Fruit fly (Drosophila melanogaster) whole organism, embryonic: ENCODE results near the gene Mccc1.

Source experiments
- Adf1 ChIP-seq: fragments of 200-800 bp; sonication (Bioruptor generic); IDR thresholded peaks from 2 replicates; pipeline ENCODE4 v1.3.6; 2022; ENCODE audit warnings: missing biosample characterization, missing genetic modification characterization
- Bteb2 ChIP-seq: fragments of 200-800 bp; sonication (Bioruptor generic); optimal IDR thresholded peaks from 2 replicates; lab custom pipeline; 2016; ENCODE audit warnings: missing biosample characterization, missing genetic modification characterization
- CG13287 ChIP-seq: fragments of 200-800 bp; sonication (Bioruptor generic); IDR thresholded peaks from 2 replicates; pipeline ENCODE4 v1.3.6; 2022; ENCODE audit warnings: missing biosample characterization, missing genetic modification characterization; ENCODE audit not compliant: partially characterized antibody
- CG13296 ChIP-seq: fragments of 200-800 bp; sonication (Bioruptor generic); optimal IDR thresholded peaks from 3 replicates; lab custom pipeline; 2018; ENCODE audit warnings: missing biosample characterization, mild to moderate bottlenecking, missing genetic modification characterization
- CG13775 ChIP-seq: fragments of 200-800 bp; sonication (Bioruptor generic); optimal IDR thresholded peaks from 3 replicates; lab custom pipeline; 2017; ENCODE audit warnings: missing biosample characterization, mild to moderate bottlenecking, missing genetic modification characterization
- CG16813 ChIP-seq: fragments of 200-800 bp; sonication (Bioruptor generic); IDR thresholded peaks from 3 replicates; pipeline ENCODE4 v1.3.6; 2022; ENCODE audit warnings: missing biosample characterization, missing genetic modification characterization; ENCODE audit not compliant: partially characterized antibody
- CG18262 ChIP-seq: fragments of 200-800 bp; optimal IDR thresholded peaks from 3 replicates; lab custom pipeline; 2019; ENCODE audit warnings: missing biosample characterization, mild to moderate bottlenecking, missing genetic modification characterization, moderate library complexity
- CG31224 ChIP-seq: fragments of 200-800 bp; sonication (Bioruptor generic); IDR thresholded peaks from 2 replicates; pipeline ENCODE4 v1.3.6; 2022; ENCODE audit warnings: missing biosample characterization, missing genetic modification characterization
- CG3163 ChIP-seq: fragments of 200-800 bp; sonication (Bioruptor generic); optimal IDR thresholded peaks from 3 replicates; lab custom pipeline; 2016; ENCODE audit warnings: missing biosample characterization, missing genetic modification characterization
- CG32767 ChIP-seq: fragments of 200-800 bp; sonication (Bioruptor generic); IDR thresholded peaks from 2 replicates; pipeline ENCODE4 v1.3.6; 2022; ENCODE audit warnings: missing biosample characterization, missing genetic modification characterization
- CG4328 ChIP-seq: fragments of 200-800 bp; sonication (Bioruptor generic); optimal IDR thresholded peaks from 3 replicates; lab custom pipeline; 2017; ENCODE audit warnings: missing biosample characterization, missing genetic modification reagents, missing genetic modification characterization
- CG7357 ChIP-seq: fragments of 200-800 bp; sonication (Bioruptor generic); IDR thresholded peaks from 3 replicates; pipeline ENCODE4 v1.3.6; 2022; ENCODE audit warnings: missing biosample characterization, missing genetic modification characterization
- CG7963 ChIP-seq: fragments of 200-800 bp; sonication (Bioruptor generic); IDR thresholded peaks from 3 replicates; pipeline ENCODE4 v1.3.6; 2022; ENCODE audit warnings: missing biosample characterization, missing genetic modification characterization; ENCODE audit not compliant: partially characterized antibody
- CG8290 ChIP-seq, 3 experiments: fragments of 200-800 bp; sonication (Bioruptor generic); optimal IDR thresholded peaks; 2 replicates each; lab custom pipeline; 2016 to 2019; ENCODE audit warnings: missing biosample characterization in 3 of 3, missing genetic modification characterization in 3 of 3, mild to moderate bottlenecking in 2 of 3, moderate library complexity in 1 of 3
- Dad ChIP-seq: fragments of 200-800 bp; sonication (Bioruptor generic); optimal IDR thresholded peaks from 3 replicates; lab custom pipeline; 2016; ENCODE audit warnings: missing biosample characterization, missing genetic modification characterization
- E2f1 ChIP-seq: fragments of 200-800 bp; sonication (Bioruptor generic); IDR thresholded peaks from 2 replicates; pipeline ENCODE4 v1.3.6; 2022; ENCODE audit warnings: missing biosample characterization, missing genetic modification characterization
- Eip74EF ChIP-seq, 2 experiments: fragments of 200-800 bp in 1 of 2; fragments of >200 bp in 1 of 2; sonication (Bioruptor generic) in 1 of 2; optimal IDR thresholded peaks; 2 replicates each; lab custom pipeline; 2017 to 2019; ENCODE audit warnings: missing biosample characterization in 2 of 2, missing genetic modification characterization in 2 of 2, mild to moderate bottlenecking in 1 of 2, moderate library complexity in 1 of 2
- Gug ChIP-seq: fragments of 200-800 bp; sonication (Bioruptor generic); IDR thresholded peaks from 4 replicates; pipeline ENCODE4 v1.3.6; 2022; ENCODE audit warnings: missing biosample characterization, missing genetic modification characterization
- HmgZ ChIP-seq: fragments of 200-800 bp; sonication (Bioruptor generic); optimal IDR thresholded peaks from 2 replicates; lab custom pipeline; 2018; ENCODE audit warnings: missing biosample characterization, mild to moderate bottlenecking, missing genetic modification characterization
- Hr51 ChIP-seq, 2 experiments: fragments of 200-800 bp; sonication (Bioruptor generic); optimal IDR thresholded peaks; 2 replicates in 1 of 2; 3 replicates in 1 of 2; lab custom pipeline; 2016 to 2018; ENCODE audit warnings: missing biosample characterization in 2 of 2, missing genetic modification characterization in 2 of 2, mild to moderate bottlenecking in 1 of 2, moderate library complexity in 1 of 2
- Myb ChIP-seq: fragments of 200-800 bp; sonication (Bioruptor generic); optimal IDR thresholded peaks from 2 replicates; lab custom pipeline; 2016; ENCODE audit warnings: missing biosample characterization, missing genetic modification characterization
- Optix ChIP-seq: fragments of 200-800 bp; sonication (Bioruptor generic); IDR thresholded peaks from 3 replicates; pipeline ENCODE4 v1.3.6; 2022; ENCODE audit warnings: missing biosample characterization, missing genetic modification characterization
- Pdp1 ChIP-seq, 2 experiments: fragments of 200-800 bp; sonication (Bioruptor generic); optimal IDR thresholded peaks; 3 replicates each; lab custom pipeline; 2016; ENCODE audit warnings: missing biosample characterization in 2 of 2, missing genetic modification characterization in 2 of 2, mild to moderate bottlenecking in 1 of 2, moderate library complexity in 1 of 2
- Sin3A ChIP-seq: fragments of >200 bp; optimal IDR thresholded peaks from 2 replicates; lab custom pipeline; 2018
- Tbp ChIP-seq: fragments of >200 bp; optimal IDR thresholded peaks from 2 replicates; lab custom pipeline; 2018; ENCODE audit warnings: missing biosample characterization, missing genetic modification characterization
- abd-A ChIP-seq: fragments of 200-800 bp; sonication (Bioruptor generic); optimal IDR thresholded peaks from 3 replicates; lab custom pipeline; 2019; ENCODE audit warnings: missing biosample characterization, mild to moderate bottlenecking, missing genetic modification characterization, moderate library complexity
- al ChIP-seq: fragments of 200-800 bp; sonication (Bioruptor generic); IDR thresholded peaks from 2 replicates; pipeline ENCODE4 v1.3.6; 2022; ENCODE audit warnings: missing biosample characterization, missing genetic modification characterization
- aop ChIP-seq: fragments of 200-800 bp; sonication (Bioruptor generic); IDR thresholded peaks from 2 replicates; pipeline ENCODE4 v1.3.6; 2022; ENCODE audit warnings: missing biosample characterization, missing genetic modification characterization
- chm ChIP-seq: fragments of 200-800 bp; sonication (Bioruptor generic); IDR thresholded peaks from 2 replicates; pipeline ENCODE4 v1.3.6; 2022; ENCODE audit warnings: missing biosample characterization, missing genetic modification characterization
- corto ChIP-seq: fragments of 200-800 bp; sonication (Bioruptor generic); optimal IDR thresholded peaks from 2 replicates; lab custom pipeline; 2016; ENCODE audit warnings: missing biosample characterization, mild to moderate bottlenecking, missing genetic modification characterization, moderate library complexity
- da ChIP-seq: fragments of 200-800 bp; sonication (Bioruptor generic); optimal IDR thresholded peaks from 2 replicates; lab custom pipeline; 2016; ENCODE audit warnings: missing biosample characterization, missing genetic modification characterization
- disco-r ChIP-seq: fragments of 200-800 bp; sonication (Bioruptor generic); optimal IDR thresholded peaks from 2 replicates; lab custom pipeline; 2016; ENCODE audit warnings: missing biosample characterization, missing genetic modification characterization
- dpn ChIP-seq, 2 experiments: fragments of 200-800 bp; sonication (Bioruptor generic); optimal IDR thresholded peaks; 3 replicates each; lab custom pipeline; 2016; ENCODE audit warnings: missing biosample characterization in 2 of 2, missing genetic modification characterization in 2 of 2
- fd64A ChIP-seq: fragments of 200-800 bp; sonication (Bioruptor generic); optimal IDR thresholded peaks from 3 replicates; lab custom pipeline; 2018; ENCODE audit warnings: missing biosample characterization, mild to moderate bottlenecking, missing genetic modification characterization
- fd96Cb ChIP-seq: fragments of 200-800 bp; sonication (Bioruptor generic); optimal IDR thresholded peaks from 2 replicates; lab custom pipeline; 2018; ENCODE audit warnings: missing biosample characterization, mild to moderate bottlenecking, missing genetic modification characterization, moderate library complexity
- gce ChIP-seq: fragments of 200-800 bp; sonication (Bioruptor generic); IDR thresholded peaks from 3 replicates; pipeline ENCODE4 v1.3.6; 2022; ENCODE audit warnings: missing biosample characterization, missing genetic modification characterization
- gcm ChIP-seq: fragments of 200-800 bp; sonication (Bioruptor generic); optimal IDR thresholded peaks from 2 replicates; lab custom pipeline; 2019; ENCODE audit warnings: missing biosample characterization, mild to moderate bottlenecking, missing genetic modification characterization, moderate library complexity
- hbn ChIP-seq: fragments of 200-800 bp; sonication (Bioruptor generic); IDR thresholded peaks from 2 replicates; pipeline ENCODE4 v1.3.6; 2022; ENCODE audit warnings: missing biosample characterization, missing genetic modification characterization; ENCODE audit not compliant: partially characterized antibody
- knrl ChIP-seq: fragments of 200-800 bp; sonication (Bioruptor generic); IDR thresholded peaks from 3 replicates; pipeline ENCODE4 v1.3.6; 2022; ENCODE audit warnings: missing biosample characterization, missing genetic modification characterization; ENCODE audit not compliant: partially characterized antibody
- lab ChIP-seq: fragments of 200-800 bp; sonication (Bioruptor generic); optimal IDR thresholded peaks from 3 replicates; lab custom pipeline; 2017; ENCODE audit warnings: missing biosample characterization, missing genetic modification characterization, mild to moderate bottlenecking, moderate library complexity, missing genetic modification reagents
- lilli ChIP-seq: fragments of 200-800 bp; sonication (Bioruptor generic); optimal IDR thresholded peaks from 3 replicates; lab custom pipeline; 2016; ENCODE audit warnings: missing biosample characterization, missing genetic modification characterization
- lov ChIP-seq, 2 experiments: fragments of 200-800 bp in 1 of 2; fragments of >200 bp in 1 of 2; sonication (Bioruptor generic) in 1 of 2; IDR thresholded peaks in 1 of 2; optimal IDR thresholded peaks in 1 of 2; 2 replicates in 1 of 2; 3 replicates in 1 of 2; pipeline versions ENCODE4 v1.3.6 to Lab custom; 2017 to 2022; ENCODE audit warnings: missing biosample characterization in 1 of 2, missing genetic modification characterization in 1 of 2
- prd ChIP-seq, 3 experiments: fragments of >200 bp in 2 of 3; fragments of 200-800 bp in 1 of 3; sonication (Bioruptor generic) in 1 of 3; optimal IDR thresholded peaks in 2 of 3; IDR thresholded peaks in 1 of 3; 2 replicates in 2 of 3; 3 replicates in 1 of 3; pipeline versions ENCODE4 v1.3.6 to Lab custom; 2017 to 2022; ENCODE audit warnings: missing biosample characterization in 1 of 3, missing genetic modification characterization in 1 of 3
- ranshi ChIP-seq: fragments of 200-800 bp; sonication (Bioruptor generic); IDR thresholded peaks from 2 replicates; pipeline ENCODE4 v1.3.6; 2022; ENCODE audit warnings: missing biosample characterization, missing genetic modification characterization
- sima ChIP-seq: fragments of 200-800 bp; sonication (Bioruptor generic); optimal IDR thresholded peaks from 2 replicates; lab custom pipeline; 2016; ENCODE audit warnings: missing biosample characterization, missing genetic modification characterization
- trem ChIP-seq: fragments of 200-800 bp; optimal IDR thresholded peaks from 3 replicates; lab custom pipeline; 2019; ENCODE audit warnings: missing biosample characterization, mild to moderate bottlenecking, missing genetic modification characterization, moderate library complexity
- zfh1 ChIP-seq: fragments of 200-800 bp; sonication (Bioruptor generic); IDR thresholded peaks from 3 replicates; pipeline ENCODE4 v1.3.6; 2022; ENCODE audit warnings: missing biosample characterization, missing genetic modification characterization

Mccc1 gene

dm6 chr3R:31793664-31794417, at the start of gene Mccc1, which contains the start of gene Acf:
Gene Mccc1 (minus strand): TSS chr3R:31793907.
Gene Acf (plus strand): TSS chr3R:31793981.
- TF ChIP-seq CG13296 (no peak), trem (tag; lab: Kevin White, UChicago) (peak; percentile 54), disco-r (GFP tag; lab: Kevin White, UChicago) (no peak), lov (optimal IDR thresholded peaks at IDR 0.05; lab: Kevin White, UChicago) (no peak), lov (GFP tag; IDR thresholded peaks at IDR 0.05; lab: Robert Waterston, UW) (no peak), Sin3A (lab: Kevin White, UChicago) (peak; percentile 61), aop (GFP tag; lab: Robert Waterston, UW) (no peak), hbn (GFP tag; lab: Robert Waterston, UW) (peak; percentile 64), da (GFP tag; lab: Kevin White, UChicago) (no peak), corto (GFP tag; lab: Kevin White, UChicago) (no peak), Myb (peak; percentile 74), lab (no peak), Dad (no peak), CG7963 (GFP tag; lab: Robert Waterston, UW) (no peak), al (GFP tag; lab: Robert Waterston, UW) (no peak), CG3163 (GFP tag; lab: Kevin White, UChicago) (no peak), CG32767 (GFP tag; lab: Robert Waterston, UW) (no peak), Gug (GFP tag; lab: Robert Waterston, UW) (0 out of 4 replicates have a peak, but pooled peaks have one; percentile 6), CG4328 (GFP tag; lab: Kevin White, UChicago) (no peak), abd-A (tag; lab: Kevin White, UChicago) (no peak), gce (GFP tag; lab: Robert Waterston, UW) (no peak), CG31224 (GFP tag; lab: Robert Waterston, UW) (no peak), Eip74EF (GFP tag; optimal IDR thresholded peaks at IDR 0.05; lab: Kevin White, UChicago) (no peak), dpn (GFP tag; optimal IDR thresholded peaks at IDR 0.05; lab: Kevin White, UChicago) (peak; percentile 42 to 51), Pdp1 (GFP tag; optimal IDR thresholded peaks at IDR 0.05; lab: Kevin White, UChicago) (peak; percentile 53 to 60), CG18262 (tag; lab: Kevin White, UChicago) (no peak), Hr51 (GFP tag; optimal IDR thresholded peaks at IDR 0.05; lab: Kevin White, UChicago) (no peak), prd (optimal IDR thresholded peaks at IDR 0.05; lab: Kevin White, UChicago) (no peak), prd (GFP tag; IDR thresholded peaks at IDR 0.05; lab: Robert Waterston, UW) (peak; percentile 38; the same call in 1 of the 3 replicates), knrl (GFP tag; lab: Robert Waterston, UW) (peak; percentile 65; the same call in 2 of the 3 replicates), lilli (peak; percentile 58), E2f1 (GFP tag; lab: Robert Waterston, UW) (no peak), CG16813 (GFP tag; lab: Robert Waterston, UW) (peak; percentile 41; the same call in 1 of the 3 replicates), CG13775 (GFP tag; lab: Kevin White, UChicago) (peak; percentile 27), CG8290 (GFP tag; optimal IDR thresholded peaks at IDR 0.05; lab: Kevin White, UChicago) (no peak), CG8290 (tag; optimal IDR thresholded peaks at IDR 0.05; lab: Kevin White, UChicago) (no peak), zfh1 (GFP tag; lab: Robert Waterston, UW) (peak; percentile 33; the same call in 1 of the 3 replicates), gcm (GFP tag; lab: Kevin White, UChicago) (no peak), Bteb2 (GFP tag; lab: Kevin White, UChicago) (peak; percentile 41), fd64A (GFP tag; lab: Kevin White, UChicago) (no peak), CG7357 (no peak), chm (no peak), CG13287 (GFP tag; lab: Robert Waterston, UW) (peak; percentile 76), ranshi (GFP tag; lab: Robert Waterston, UW) (no peak), sima (GFP tag; lab: Kevin White, UChicago) (no peak), Adf1 (GFP tag; lab: Robert Waterston, UW) (no peak; the same call in 1 of the 2 replicates), Tbp (GFP tag; lab: Kevin White, UChicago) (no peak), HmgZ (tag; lab: Kevin White, UChicago) (peak; percentile 47), fd96Cb (tag; lab: Kevin White, UChicago) (no peak), Optix (GFP tag; lab: Robert Waterston, UW) (no peak)
